Fruit fly (Drosophila melanogaster) whole organism, embryonic: ENCODE results near the gene APP-BP1.

Source experiments
- CG10267 ChIP-seq: fragments of 200-800 bp; sonication (Bioruptor generic); optimal IDR thresholded peaks from 2 replicates; lab custom pipeline; 2018; ENCODE audit warnings: missing biosample characterization, mild to moderate bottlenecking, missing genetic modification characterization, moderate library complexity
- CG10979 ChIP-seq: fragments of 200-800 bp; sonication (Bioruptor generic); optimal IDR thresholded peaks from 2 replicates; lab custom pipeline; 2018; ENCODE audit warnings: missing biosample characterization, mild to moderate bottlenecking, missing genetic modification characterization, moderate library complexity
- CG11398 ChIP-seq: fragments of 200-800 bp; sonication (Bioruptor generic); optimal IDR thresholded peaks from 2 replicates; lab custom pipeline; 2016; ENCODE audit warnings: missing biosample characterization, missing genetic modification characterization
- CG11723 ChIP-seq: fragments of 200-800 bp; sonication (Bioruptor generic); optimal IDR thresholded peaks from 2 replicates; lab custom pipeline; 2017; ENCODE audit warnings: missing biosample characterization, mild to moderate bottlenecking, missing genetic modification characterization
- CG12219 ChIP-seq: fragments of 200-800 bp; sonication (Bioruptor generic); optimal IDR thresholded peaks from 3 replicates; lab custom pipeline; 2018; ENCODE audit warnings: missing biosample characterization, mild to moderate bottlenecking, missing genetic modification characterization
- CG13894 ChIP-seq: fragments of 200-800 bp; sonication (Bioruptor generic); optimal IDR thresholded peaks from 3 replicates; lab custom pipeline; 2018; ENCODE audit warnings: missing biosample characterization, mild to moderate bottlenecking, missing genetic modification characterization, moderate library complexity
- CG14050 ChIP-seq: fragments of 200-800 bp; sonication (Bioruptor generic); IDR thresholded peaks from 3 replicates; pipeline ENCODE4 v1.3.6; 2022; ENCODE audit warnings: missing biosample characterization, missing genetic modification characterization
- CG14667 ChIP-seq: fragments of 200-800 bp; sonication (Bioruptor generic); IDR thresholded peaks from 2 replicates; pipeline ENCODE4 v1.3.6; 2022; ENCODE audit warnings: missing biosample characterization, missing genetic modification characterization
- CG1529 ChIP-seq: fragments of 200-800 bp; sonication (Bioruptor generic); optimal IDR thresholded peaks from 3 replicates; lab custom pipeline; 2018; ENCODE audit warnings: missing biosample characterization, missing genetic modification characterization
- CG16813 ChIP-seq: fragments of 200-800 bp; sonication (Bioruptor generic); IDR thresholded peaks from 3 replicates; pipeline ENCODE4 v1.3.6; 2022; ENCODE audit warnings: missing biosample characterization, missing genetic modification characterization; ENCODE audit not compliant: partially characterized antibody
- CG18262 ChIP-seq: fragments of 200-800 bp; optimal IDR thresholded peaks from 3 replicates; lab custom pipeline; 2019; ENCODE audit warnings: missing biosample characterization, mild to moderate bottlenecking, missing genetic modification characterization, moderate library complexity
- CG2116 ChIP-seq: fragments of 200-800 bp; sonication (Bioruptor generic); optimal IDR thresholded peaks from 3 replicates; lab custom pipeline; 2018; ENCODE audit warnings: missing biosample characterization, mild to moderate bottlenecking, missing genetic modification characterization
- CG32772 ChIP-seq: fragments of 200-800 bp; sonication (Bioruptor generic); IDR thresholded peaks from 2 replicates; pipeline ENCODE4 v1.3.6; 2022; ENCODE audit warnings: missing biosample characterization, missing genetic modification characterization
- CG3281 ChIP-seq: fragments of 200-800 bp; sonication (Bioruptor generic); optimal IDR thresholded peaks from 3 replicates; lab custom pipeline; 2017; ENCODE audit warnings: missing biosample characterization, mild to moderate bottlenecking, missing genetic modification characterization
- CG33213 ChIP-seq: fragments of 200-800 bp; sonication (Bioruptor generic); optimal IDR thresholded peaks from 3 replicates; lab custom pipeline; 2016; ENCODE audit warnings: missing biosample characterization, missing genetic modification characterization
- CG33557 ChIP-seq: fragments of 200-800 bp; sonication (Bioruptor generic); optimal IDR thresholded peaks from 2 replicates; lab custom pipeline; 2019; ENCODE audit warnings: missing biosample characterization, mild to moderate bottlenecking, missing genetic modification characterization, moderate library complexity
- CG3847 ChIP-seq: fragments of 200-800 bp; sonication (Bioruptor generic); IDR thresholded peaks from 2 replicates; pipeline ENCODE4 v1.3.6; 2022; ENCODE audit warnings: missing biosample characterization, missing genetic modification characterization
- CG42726 ChIP-seq: fragments of 200-800 bp; sonication (Bioruptor generic); IDR thresholded peaks from 2 replicates; pipeline ENCODE4 v1.3.6; 2022; ENCODE audit warnings: missing biosample characterization, missing genetic modification characterization; ENCODE audit not compliant: partially characterized antibody
- CG4424 ChIP-seq: fragments of 200-800 bp; sonication (Bioruptor generic); optimal IDR thresholded peaks from 3 replicates; lab custom pipeline; 2016; ENCODE audit warnings: missing biosample characterization, missing genetic modification characterization
- CG6175 ChIP-seq: fragments of 200-800 bp; sonication (Bioruptor generic); IDR thresholded peaks from 3 replicates; pipeline ENCODE4 v1.3.6; 2022; ENCODE audit warnings: missing biosample characterization, missing genetic modification characterization
- CG6272 ChIP-seq: fragments of 200-800 bp; sonication (Bioruptor generic); IDR thresholded peaks from 2 replicates; pipeline ENCODE4 v1.3.6; 2022; ENCODE audit warnings: missing biosample characterization, missing genetic modification characterization
- CG7839 ChIP-seq: fragments of 200-800 bp; sonication (Bioruptor generic); optimal IDR thresholded peaks from 3 replicates; lab custom pipeline; 2018; ENCODE audit warnings: missing biosample characterization, mild to moderate bottlenecking, missing genetic modification characterization, moderate library complexity
- CG9609 ChIP-seq: fragments of 200-800 bp; sonication (Bioruptor generic); optimal IDR thresholded peaks from 3 replicates; lab custom pipeline; 2016; ENCODE audit warnings: missing biosample characterization, missing genetic modification characterization
- Drgx ChIP-seq: fragments of 200-800 bp; sonication (Bioruptor generic); IDR thresholded peaks from 2 replicates; pipeline ENCODE4 v1.3.6; 2022; ENCODE audit warnings: missing biosample characterization, missing genetic modification characterization
- Eip74EF ChIP-seq, 2 experiments: fragments of 200-800 bp in 1 of 2; fragments of >200 bp in 1 of 2; sonication (Bioruptor generic) in 1 of 2; optimal IDR thresholded peaks; 2 replicates each; lab custom pipeline; 2017 to 2019; ENCODE audit warnings: missing biosample characterization in 2 of 2, missing genetic modification characterization in 2 of 2, mild to moderate bottlenecking in 1 of 2, moderate library complexity in 1 of 2
- Ets97D ChIP-seq: fragments of 200-800 bp; sonication (Bioruptor generic); optimal IDR thresholded peaks from 3 replicates; lab custom pipeline; 2016; ENCODE audit warnings: missing biosample characterization, missing genetic modification characterization
- Hand ChIP-seq: fragments of 200-800 bp; sonication (Bioruptor generic); optimal IDR thresholded peaks from 2 replicates; lab custom pipeline; 2017; ENCODE audit warnings: mild to moderate bottlenecking, missing biosample characterization, missing genetic modification reagents, missing genetic modification characterization
- MESR4 ChIP-seq: fragments of 200-800 bp; sonication (Bioruptor generic); optimal IDR thresholded peaks from 2 replicates; lab custom pipeline; 2018; ENCODE audit warnings: missing biosample characterization, mild to moderate bottlenecking, missing genetic modification characterization, moderate library complexity
- Sox102F ChIP-seq: fragments of 200-800 bp; sonication (Bioruptor generic); optimal IDR thresholded peaks from 2 replicates; lab custom pipeline; 2018; ENCODE audit warnings: missing biosample characterization, mild to moderate bottlenecking, missing genetic modification characterization, moderate library complexity
- YL-1 ChIP-seq: fragments of 200-800 bp; sonication (Bioruptor generic); optimal IDR thresholded peaks from 3 replicates; lab custom pipeline; 2017; ENCODE audit warnings: missing biosample characterization, mild to moderate bottlenecking, missing genetic modification characterization
- ac ChIP-seq: fragments of 200-800 bp; sonication (Bioruptor generic); optimal IDR thresholded peaks from 3 replicates; lab custom pipeline; 2017; ENCODE audit warnings: missing biosample characterization, mild to moderate bottlenecking, missing genetic modification characterization
- aop ChIP-seq: fragments of 200-800 bp; sonication (Bioruptor generic); IDR thresholded peaks from 2 replicates; pipeline ENCODE4 v1.3.6; 2022; ENCODE audit warnings: missing biosample characterization, missing genetic modification characterization
- bab2 ChIP-seq: fragments of 200-800 bp; sonication (Bioruptor generic); optimal IDR thresholded peaks from 2 replicates; lab custom pipeline; 2016; ENCODE audit warnings: missing biosample characterization, missing genetic modification characterization
- bowl ChIP-seq: fragments of 200-800 bp; sonication (Bioruptor generic); IDR thresholded peaks from 2 replicates; pipeline ENCODE4 v1.3.6; 2022; ENCODE audit warnings: missing biosample characterization, missing genetic modification characterization
- cato ChIP-seq: fragments of 200-800 bp; sonication (Bioruptor generic); optimal IDR thresholded peaks from 2 replicates; lab custom pipeline; 2016; ENCODE audit warnings: missing biosample characterization, missing genetic modification characterization, borderline replicate concordance
- dpn ChIP-seq, 2 experiments: fragments of 200-800 bp; sonication (Bioruptor generic); optimal IDR thresholded peaks; 3 replicates each; lab custom pipeline; 2016; ENCODE audit warnings: missing biosample characterization in 2 of 2, missing genetic modification characterization in 2 of 2
- grn ChIP-seq: fragments of 200-800 bp; sonication (Bioruptor generic); optimal IDR thresholded peaks from 3 replicates; lab custom pipeline; 2017; ENCODE audit warnings: missing biosample characterization, missing genetic modification characterization
- gsb ChIP-seq: fragments of 200-800 bp; sonication (Bioruptor generic); IDR thresholded peaks from 2 replicates; pipeline ENCODE4 v1.3.6; 2022; ENCODE audit warnings: missing biosample characterization, missing genetic modification characterization
- hb ChIP-seq: fragments of 200-800 bp; sonication (Bioruptor generic); IDR thresholded peaks from 3 replicates; pipeline ENCODE4 v1.3.6; 2022; ENCODE audit warnings: missing biosample characterization, missing genetic modification characterization; ENCODE audit not compliant: partially characterized antibody
- lov ChIP-seq, 2 experiments: fragments of 200-800 bp in 1 of 2; fragments of >200 bp in 1 of 2; sonication (Bioruptor generic) in 1 of 2; IDR thresholded peaks in 1 of 2; optimal IDR thresholded peaks in 1 of 2; 2 replicates in 1 of 2; 3 replicates in 1 of 2; pipeline versions ENCODE4 v1.3.6 to Lab custom; 2017 to 2022; ENCODE audit warnings: missing biosample characterization in 1 of 2, missing genetic modification characterization in 1 of 2
- pho ChIP-seq: fragments of 200-800 bp; sonication (Bioruptor generic); optimal IDR thresholded peaks from 2 replicates; lab custom pipeline; 2016; ENCODE audit warnings: missing biosample characterization, missing genetic modification characterization
- psq ChIP-seq: fragments of 200-800 bp; sonication (Bioruptor generic); optimal IDR thresholded peaks from 2 replicates; lab custom pipeline; 2017; ENCODE audit warnings: missing biosample characterization, missing genetic modification characterization
- schlank ChIP-seq: fragments of 200-800 bp; sonication (Bioruptor generic); optimal IDR thresholded peaks from 2 replicates; lab custom pipeline; 2018; ENCODE audit warnings: missing biosample characterization, mild to moderate bottlenecking, missing genetic modification characterization
- slou ChIP-seq: fragments of 200-800 bp; sonication (Bioruptor generic); optimal IDR thresholded peaks from 3 replicates; lab custom pipeline; 2016; ENCODE audit warnings: missing biosample characterization, missing genetic modification characterization
- sna ChIP-seq: fragments of 200-800 bp; sonication (Bioruptor generic); IDR thresholded peaks from 2 replicates; pipeline ENCODE4 v1.3.6; 2022; ENCODE audit warnings: missing biosample characterization, missing genetic modification characterization; ENCODE audit not compliant: partially characterized antibody
- so ChIP-seq: fragments of 200-800 bp; sonication (Bioruptor generic); IDR thresholded peaks from 3 replicates; pipeline ENCODE4 v1.3.6; 2022; ENCODE audit warnings: missing biosample characterization, missing genetic modification characterization
- ssp ChIP-seq: fragments of 200-800 bp; sonication (Bioruptor generic); IDR thresholded peaks from 2 replicates; pipeline ENCODE4 v1.3.6; 2022; ENCODE audit warnings: missing biosample characterization, missing genetic modification characterization
- tgo ChIP-seq: fragments of 200-800 bp; sonication (Bioruptor generic); IDR thresholded peaks from 3 replicates; pipeline ENCODE4 v1.3.6; 2022; ENCODE audit warnings: missing biosample characterization, missing genetic modification characterization
- toy ChIP-seq: fragments of 200-800 bp; sonication (Bioruptor generic); IDR thresholded peaks from 2 replicates; pipeline ENCODE4 v1.3.6; 2022; ENCODE audit warnings: missing biosample characterization, missing genetic modification characterization

The APP-BP1 gene

DNA sequence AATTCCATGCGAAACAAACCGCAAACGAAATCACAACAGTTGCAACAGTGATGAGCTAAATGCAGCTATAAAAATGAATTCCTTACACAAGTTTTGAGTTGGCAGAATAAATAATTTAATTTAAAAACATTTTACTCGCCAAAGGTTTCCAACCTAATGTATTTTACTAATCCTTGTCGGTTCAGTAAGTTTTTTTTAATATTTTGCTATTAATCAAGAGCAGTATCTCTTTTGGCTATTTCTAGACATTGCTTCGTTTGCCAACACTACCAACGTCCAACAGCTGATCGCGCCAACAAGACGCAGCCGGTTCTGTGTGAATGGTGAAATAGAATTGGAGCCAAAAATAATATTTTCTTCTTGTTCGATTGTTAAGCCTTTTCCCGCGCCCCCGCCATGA is 33.5 kb upstream of the APP-BP1 start, which contains the start of the genes CG32075, CG45101 and SuUR (continued):
- TF ChIP-seq CG33557 (GFP tag; lab: Kevin White, UChicago) (peak; percentile 71), cato (GFP tag; lab: Kevin White, UChicago) (peak; percentile 85), grn (peak; percentile 24), Drgx (peak; percentile 82), toy (GFP tag; lab: Robert Waterston, UW) (no peak), CG7839 (tag; lab: Kevin White, UChicago) (peak; percentile 91), CG9609 (GFP tag; lab: Kevin White, UChicago) (peak; percentile 91), bab2 (peak; percentile 92), CG14050 (GFP tag; lab: Robert Waterston, UW) (peak; percentile 72; the same call in 2 of the 3 replicates), schlank (peak; percentile 25), ssp (GFP tag; lab: Robert Waterston, UW) (peak; percentile 83), psq (GFP tag; lab: Kevin White, UChicago) (peak; percentile 56), MESR4 (GFP tag; lab: Kevin White, UChicago) (peak; percentile 57), CG10267 (tag; lab: Kevin White, UChicago) (peak; percentile 96), ac (GFP tag; lab: Kevin White, UChicago) (peak; percentile 38), Ets97D (GFP tag; lab: Kevin White, UChicago) (peak; percentile 85), CG3281 (GFP tag; lab: Kevin White, UChicago) (peak; percentile 72), sna (GFP tag; lab: Robert Waterston, UW) (no peak), dpn (GFP tag; optimal IDR thresholded peaks at IDR 0.05; lab: Kevin White, UChicago) (peak; percentile 91 to 92), bowl (GFP tag; lab: Robert Waterston, UW) (0 out of 2 replicates have a peak, but pooled peaks have one; percentile 40), CG12219 (GFP tag; lab: Kevin White, UChicago) (peak; percentile 57), CG3847 (GFP tag; lab: Robert Waterston, UW) (peak; percentile 90), CG6272 (GFP tag; lab: Robert Waterston, UW) (peak; percentile 90), YL-1 (GFP tag; lab: Kevin White, UChicago) (peak; percentile 86), CG1529 (peak; percentile 59), tgo (peak; percentile 94), slou (GFP tag; lab: Kevin White, UChicago) (peak; percentile 66), Sox102F (GFP tag; lab: Kevin White, UChicago) (peak; percentile 91), lov (optimal IDR thresholded peaks at IDR 0.05; lab: Kevin White, UChicago) (no peak), lov (GFP tag; IDR thresholded peaks at IDR 0.05; lab: Robert Waterston, UW) (0 out of 3 replicates have a peak, but pooled peaks have one; percentile 58), hb (GFP tag; lab: Robert Waterston, UW) (no peak), so (GFP tag; lab: Robert Waterston, UW) (peak; percentile 78; the same call in 2 of the 3 replicates), pho (peak; percentile 93), CG6175 (GFP tag; lab: Robert Waterston, UW) (peak; percentile 66; the same call in 1 of the 3 replicates), Hand (GFP tag; lab: Kevin White, UChicago) (no peak), Eip74EF (GFP tag; optimal IDR thresholded peaks at IDR 0.05; lab: Kevin White, UChicago) (peak in 1 of 2 experiments; percentile 35), CG16813 (no peak), CG13894 (tag; lab: Kevin White, UChicago) (no peak), CG11723 (GFP tag; lab: Kevin White, UChicago) (peak; percentile 67), CG32772 (GFP tag; lab: Robert Waterston, UW) (peak; percentile 88), gsb (GFP tag; lab: Robert Waterston, UW) (peak; percentile 53; the same call in 1 of the 2 replicates), CG4424 (peak; percentile 92), CG42726 (GFP tag; lab: Robert Waterston, UW) (no peak), CG14667 (GFP tag; lab: Robert Waterston, UW) (peak; percentile 81), CG10979 (peak; percentile 76), CG11398 (GFP tag; lab: Kevin White, UChicago) (peak; percentile 46), CG2116 (GFP tag; lab: Kevin White, UChicago) (peak; percentile 67), CG33213 (GFP tag; lab: Kevin White, UChicago) (peak; percentile 91), aop (no peak; the same call in 1 of the 2 replicates), CG18262 (peak; percentile 81)
